Worm (Caenorhabditis elegans): ENCODE data around the gene sdz-26.

Gene sdz-26

DNA sequence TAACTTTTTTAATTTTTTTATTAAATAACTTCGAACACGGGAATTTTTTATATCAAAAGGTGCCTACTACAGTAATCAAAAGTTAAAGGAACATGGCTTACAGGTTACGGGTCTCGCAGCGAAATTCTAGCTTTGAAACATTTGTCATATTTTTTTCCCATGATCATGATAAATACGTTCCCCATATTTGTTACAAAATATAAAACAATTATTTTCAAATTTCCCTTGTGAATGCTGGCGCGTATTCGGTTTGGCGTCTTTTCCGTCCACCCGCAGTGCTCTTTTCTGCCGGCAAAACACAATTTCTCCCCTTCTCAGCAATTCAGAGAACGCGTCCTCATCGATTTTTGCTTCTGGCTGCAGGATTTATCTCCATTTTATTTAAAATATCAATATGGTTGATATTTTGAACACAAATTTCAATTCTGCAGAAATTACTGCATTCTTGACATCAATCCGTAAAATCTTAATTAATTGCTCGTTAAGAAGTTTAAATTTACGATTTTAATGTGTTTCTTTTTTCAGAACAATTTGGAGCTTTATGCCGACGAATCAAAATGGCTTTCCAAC is 16.3 kb upstream of the sdz-26 start, which contains the start of gene imb-2 (continued):
- TF ChIP-seq elt-3 (tag; optimal IDR thresholded peaks at IDR 0.05) = no peak
- peak; percentile 46 for TF ChIP-seq snu-23 (GFP tag; optimal IDR thresholded peaks at IDR 0.05)
- peak; percentile 4 for TF ChIP-seq tbx-2 (tag; optimal IDR thresholded peaks at IDR 0.05)

DNA sequence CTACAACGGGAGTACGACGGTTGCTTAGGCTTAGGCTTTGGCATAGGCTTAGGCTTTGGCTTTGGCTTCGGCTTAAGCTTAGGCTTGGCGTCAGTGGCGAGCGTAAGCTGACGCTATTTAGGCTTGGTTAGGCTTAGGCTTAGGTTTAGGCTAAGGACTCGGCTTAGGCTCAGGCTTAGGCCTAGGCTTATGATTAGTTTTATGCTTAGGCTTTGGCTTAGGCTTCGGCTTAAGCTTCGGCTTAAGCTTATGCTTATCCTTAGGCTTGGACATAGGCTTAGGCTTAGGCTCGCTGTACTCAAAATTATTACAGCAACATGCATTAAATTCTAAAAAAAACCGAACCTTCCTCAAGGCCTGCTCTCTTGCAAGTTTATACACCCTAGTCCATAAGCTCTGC is 7.0 kb upstream of the sdz-26 start:
- no peak for TF ChIP-seq dpl-1 (GFP tag; optimal IDR thresholded peaks at IDR 0.05)
- TF ChIP-seq tbx-2 (tag; optimal IDR thresholded peaks at IDR 0.05) = no peak

DNA sequence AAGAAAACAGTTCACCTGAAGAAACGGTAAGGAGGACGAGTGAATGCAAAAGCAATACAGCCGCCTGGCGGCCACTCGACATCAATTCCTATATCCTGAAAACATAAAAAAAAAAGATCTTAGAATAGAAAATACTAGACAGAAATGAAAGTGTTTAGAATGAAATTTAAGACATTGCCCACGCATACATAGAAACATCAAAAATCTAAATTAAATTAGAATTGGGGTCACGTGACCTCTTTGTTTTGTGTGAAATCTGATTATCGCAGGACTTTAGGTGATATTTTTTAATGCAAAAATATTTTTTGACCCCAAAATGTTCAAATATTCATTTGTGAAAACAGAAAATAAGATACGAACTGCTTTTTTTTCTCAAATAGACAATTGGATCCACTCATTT is 3.8 kb upstream of the sdz-26 start, which contains the start of gene acr-20:
TSS of gene acr-20 (minus strand) at position 101 of the 400 bp plus-strand sequence.
- no peak for TF ChIP-seq nhr-47 (tag; optimal IDR thresholded peaks at IDR 0.05)
- no peak for TF ChIP-seq unc-30 (tag; optimal IDR thresholded peaks at IDR 0.05)
- no peak for TF ChIP-seq ceh-8 (GFP tag; optimal IDR thresholded peaks at IDR 0.05)

DNA sequence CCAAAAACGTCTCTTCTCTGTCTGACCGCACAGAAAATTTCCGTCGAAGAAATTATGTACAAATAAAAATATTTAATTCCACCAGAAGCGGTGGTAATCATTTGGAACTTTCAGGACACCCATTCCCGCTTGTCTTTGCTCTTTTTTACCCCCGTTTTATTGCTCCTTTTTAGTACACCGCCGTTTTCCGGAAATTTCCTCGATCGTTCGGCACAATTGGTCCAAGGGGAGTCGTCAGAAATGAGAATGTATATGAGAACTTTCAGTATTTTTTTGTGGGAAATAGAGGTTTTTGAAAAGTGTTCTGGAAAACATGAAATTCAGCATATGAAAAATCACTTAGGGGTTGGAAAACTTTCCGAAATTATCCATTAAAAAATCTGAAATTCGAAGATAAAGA is 772 bp upstream of the sdz-26 start:
- TF ChIP-seq nhr-85 (tag) (peak; percentile 50), unc-62 (GFP tag; optimal IDR thresholded peaks at IDR 0.05) (no peak)

DNA sequence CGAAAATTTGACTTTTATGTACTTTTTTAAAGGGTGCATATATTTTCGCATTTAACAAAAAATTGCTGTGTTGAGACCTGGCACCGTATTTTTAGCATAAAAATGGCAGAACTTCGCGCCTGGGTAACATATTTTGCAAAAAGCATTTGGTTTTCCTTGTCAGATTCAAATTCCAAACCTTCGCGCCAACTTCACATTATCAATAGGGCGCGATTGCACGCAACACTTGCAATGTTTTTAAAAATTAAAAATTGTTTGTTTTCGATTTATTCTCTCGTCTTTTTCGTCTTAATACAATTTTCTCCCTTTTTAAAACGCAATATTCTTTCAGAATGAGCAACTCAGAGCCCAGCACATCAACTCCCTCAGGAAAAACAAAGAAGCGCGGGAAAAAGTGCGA is 2.1 kb downstream of the sdz-26 start, which contains the start of gene mes-2:
TSS of gene mes-2 (plus strand) at position 330 of the 400 bp plus-strand sequence.
- TF ChIP-seq sox-4 (tag; optimal IDR thresholded peaks at IDR 0.05) (no peak), fkh-8 (tag; optimal IDR thresholded peaks at IDR 0.05) (peak; percentile 73), nhr-19 (GFP tag; conservative IDR thresholded peaks at IDR 0.05) (peak; percentile 84), snu-23 (GFP tag; optimal IDR thresholded peaks at IDR 0.05) (peak; percentile 90), hpl-2 (GFP tag; optimal IDR thresholded peaks at IDR 0.05) (peak; percentile 40), lir-3 (tag; optimal IDR thresholded peaks at IDR 0.05; ENCODE audit: poor library complexity) (peak; percentile 6), alr-1 (tag; optimal IDR thresholded peaks at IDR 0.05; ENCODE audit: borderline replicate concordance) (no peak), ztf-11 (tag; optimal IDR thresholded peaks at IDR 0.05) (no peak), jun-1 (tag; optimal IDR thresholded peaks at IDR 0.05) (peak; percentile 66), pax-3 (tag; optimal IDR thresholded peaks at IDR 0.05) (peak; percentile 26), dsc-1 (tag; optimal IDR thresholded peaks at IDR 0.05) (peak; percentile 88), aly-2 (tag; optimal IDR thresholded peaks at IDR 0.05) (peak; percentile 81), fkh-10 (GFP tag; optimal IDR thresholded peaks at IDR 0.05) (peak; percentile 20), nhr-47 (tag; optimal IDR thresholded peaks at IDR 0.05) (peak; percentile 92), isw-1 (GFP tag; IDR thresholded peaks at IDR 0.05) (peak; percentile 68), lin-35 (GFP tag; optimal IDR thresholded peaks at IDR 0.05) (peak; percentile 98 to 99), grh-1 (GFP tag; IDR thresholded peaks at IDR 0.05) (peak; percentile 59; the same call in 1 of the 2 replicates), pag-3 (tag; optimal IDR thresholded peaks at IDR 0.05; ENCODE audit: borderline replicate concordance, insufficient read depth) (no peak), vab-15 (tag; optimal IDR thresholded peaks at IDR 0.05) (peak; percentile 6), nhr-28 (tag; optimal IDR thresholded peaks at IDR 0.05) (no peak), nhr-76 (tag; optimal IDR thresholded peaks at IDR 0.05) (no peak), aha-1 (tag; optimal IDR thresholded peaks at IDR 0.05) (no peak), Y116A8C.19 (tag; optimal IDR thresholded peaks at IDR 0.05; ENCODE audit: borderline replicate concordance) (no peak), zag-1 (tag; optimal IDR thresholded peaks at IDR 0.05) (peak; percentile 41), skn-1 (tag; optimal IDR thresholded peaks at IDR 0.05) (peak; percentile 72), efl-1 (optimal IDR thresholded peaks at IDR 0.05) (peak; percentile 99 to 100), efl-1 (GFP tag; optimal IDR thresholded peaks at IDR 0.05 in 1 of 2) (peak; percentile 99 to 100), ceh-63 (GFP tag; optimal IDR thresholded peaks at IDR 0.05) (no peak), pqm-1 (tag; optimal IDR thresholded peaks at IDR 0.05) (no peak), blmp-1 (tag; optimal IDR thresholded peaks at IDR 0.05) (no peak), lin-13 (GFP tag; optimal IDR thresholded peaks at IDR 0.05) (peak; percentile 67), C34B4.2 (tag; optimal IDR thresholded peaks at IDR 0.05) (no peak), hlh-17 (GFP tag; optimal IDR thresholded peaks at IDR 0.05; ENCODE audit: borderline replicate concordance) (no peak), unc-130 (tag; optimal IDR thresholded peaks at IDR 0.05) (peak; percentile 89), sptf-1 (tag; optimal IDR thresholded peaks at IDR 0.05) (no peak), dpl-1 (GFP tag; optimal IDR thresholded peaks at IDR 0.05) (peak; percentile 98 to 99 (median 99)), zip-4 (GFP tag; optimal IDR thresholded peaks at IDR 0.05) (peak; percentile 49)

Measured in whole organism, L1 larva.